Worm (Caenorhabditis elegans) whole organism, L4 larva: ENCODE data around the gene T10C6.10.

Source experiments
- F44E2.7 ChIP-seq: fragments of 200-800 bp; sonication (Bioruptor generic); IDR thresholded peaks from 2 replicates; pipeline ENCODE4 v2.1.2; 2022; ENCODE audit warnings: missing genetic modification characterization, missing compliant biosample characterization
- ceh-82 ChIP-seq: sonication (generic microtip); optimal IDR thresholded peaks from 2 replicates; lab custom pipeline; 2017; ENCODE audit warnings: missing biosample characterization, missing genetic modification characterization
- daf-12 ChIP-seq: fragments of 150-350 bp; optimal IDR thresholded peaks from 2 replicates; lab custom pipeline; 2014; ENCODE audit warnings: missing biosample characterization, missing genetic modification reagents, missing genetic modification characterization
- dve-1 ChIP-seq: sonication (generic microtip); optimal IDR thresholded peaks from 2 replicates; lab custom pipeline; 2017; ENCODE audit warnings: antibody characterized with exemption, mild to moderate bottlenecking, missing genetic modification characterization, missing compliant biosample characterization; ENCODE audit not compliant: insufficient read depth
- lin-15B ChIP-seq: fragments of 150-350 bp; sonication (generic microtip); optimal IDR thresholded peaks from 3 replicates; lab custom pipeline; 2014; ENCODE audit warnings: missing biosample characterization, missing genetic modification characterization
- lsy-2 ChIP-seq, 2 experiments: fragments of 150-350 bp in 1 of 2; sonication (generic microtip) in 1 of 2; optimal IDR thresholded peaks; 2 replicates each; lab custom pipeline; 2014 to 2017; ENCODE audit warnings: missing biosample characterization in 2 of 2, missing genetic modification characterization in 2 of 2
- tra-1 ChIP-seq: fragments of 200-800 bp; sonication (Bioruptor generic); IDR thresholded peaks from 2 replicates; pipeline ENCODE4 v1.3.6; 2022; ENCODE audit warnings: missing genetic modification reagents, missing genetic modification characterization, missing compliant biosample characterization
- unc-62 ChIP-seq, 3 experiments: fragments of 150-350 bp in 1 of 3; sonication (generic microtip); optimal IDR thresholded peaks in 2 of 3; peaks in 1 of 3; 1 replicate in 1 of 3; 2 replicates in 2 of 3; lab custom pipeline; 2014 to 2017; ENCODE audit warnings: missing biosample characterization in 3 of 3, missing genetic modification characterization in 3 of 3, missing genetic modification reagents in 3 of 3, missing genotype in 1 of 3
- zfp-2 ChIP-seq: sonication (generic microtip); optimal IDR thresholded peaks from 2 replicates; lab custom pipeline; 2016; ENCODE audit warnings: mild to moderate bottlenecking, missing genetic modification characterization, missing compliant biosample characterization

ce11 chrV:16047508-16047907 is 11.3 kb downstream of the T10C6.10 start, which contains the start of gene str-198:
- no peak for TF ChIP-seq ceh-82 (tag; lab: Kevin White, UChicago)
- TF ChIP-seq unc-62 (GFP tag; optimal IDR thresholded peaks at IDR 0.05 in 1 of 2; lab: Kevin White, UChicago): no peak
- no peak for TF ChIP-seq unc-62 (tag; optimal IDR thresholded peaks at IDR 0.05; lab: Kevin White, UChicago)
- TF ChIP-seq F44E2.7 (GFP tag; lab: Robert Waterston, UW): no peak
- TF ChIP-seq tra-1 (GFP tag; lab: Robert Waterston, UW): no peak
- no peak for TF ChIP-seq lin-15B (tag; lab: Kevin White, UChicago)
- TF ChIP-seq dve-1 (tag; lab: Kevin White, UChicago): no peak
- TF ChIP-seq zfp-2: no peak
- TF ChIP-seq daf-12 (tag; lab: Kevin White, UChicago): no peak
- no peak for TF ChIP-seq lsy-2 (tag; optimal IDR thresholded peaks at IDR 0.05; lab: Kevin White, UChicago)
